Worm (Caenorhabditis elegans): Measurements from ENCODE around the gene C35A5.5.

C35A5.5 gene

DNA sequence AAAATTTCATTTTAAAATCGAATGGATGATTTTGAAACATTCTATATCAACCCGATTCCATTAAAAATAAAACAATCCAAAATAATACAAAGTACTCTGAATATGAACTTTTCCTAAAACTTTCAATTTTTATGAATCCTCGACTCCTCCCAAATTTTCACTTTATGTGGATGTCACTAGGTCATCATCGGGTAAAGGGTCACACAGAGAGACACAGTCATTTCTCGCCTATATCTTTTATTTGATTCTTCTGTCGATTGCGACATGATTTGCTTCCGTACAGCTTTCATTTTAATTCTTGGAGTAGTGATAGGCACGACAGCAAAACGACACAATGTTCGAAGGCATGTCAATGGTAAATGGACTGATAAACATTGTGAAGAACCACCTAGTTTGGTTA is 22.8 kb downstream of the C35A5.5 start, which contains the start of gene F25D1.3:
F25D1.3 (plus strand) TSS at position 225 of the 400 bp plus-strand sequence.
- TF ChIP-seq pag-3 (tag; optimal IDR thresholded peaks at IDR 0.05; ENCODE audit: borderline replicate concordance, insufficient read depth): no peak
- TF ChIP-seq rnt-1 (tag; optimal IDR thresholded peaks at IDR 0.05): no peak
- TF ChIP-seq nhr-90 (tag; optimal IDR thresholded peaks at IDR 0.05; ENCODE audit: poor library complexity): no peak
- no peak for TF ChIP-seq dpl-1 (GFP tag; optimal IDR thresholded peaks at IDR 0.05)
- peak; percentile 96 for TF ChIP-seq blmp-1 (tag; optimal IDR thresholded peaks at IDR 0.05)
- TF ChIP-seq snpc-4 (tag; optimal IDR thresholded peaks at IDR 0.05): no peak
- TF ChIP-seq F16B12.6 (tag; optimal IDR thresholded peaks at IDR 0.05): no peak

- TF ChIP-seq nhr-76 (tag; optimal IDR thresholded peaks at IDR 0.05): no peak
- TF ChIP-seq blmp-1 (tag; optimal IDR thresholded peaks at IDR 0.05): peak; percentile 93
Observed at ce11 chrV:10529600-10529999, 23.9 kb downstream of the C35A5.5 start.

DNA sequence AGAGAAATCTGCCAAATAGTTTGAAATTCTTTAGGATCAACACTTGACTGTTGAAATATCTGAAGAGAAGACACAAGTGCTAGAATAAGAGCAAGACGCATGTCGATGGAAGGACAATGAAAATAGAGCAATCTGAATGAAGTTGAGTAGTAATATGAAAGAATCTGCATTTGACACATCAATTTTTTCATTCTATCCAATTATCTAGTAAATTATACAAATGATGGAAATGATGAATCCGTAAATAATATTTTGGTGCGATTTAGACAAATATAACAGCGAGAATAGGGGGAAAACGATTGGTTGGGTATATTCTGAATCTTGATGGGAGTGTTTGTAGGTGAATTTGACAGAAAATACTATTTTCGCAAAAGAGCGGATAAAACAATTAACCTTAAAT is 27.1 kb downstream of the C35A5.5 start, which contains the start of gene txt-10:
txt-10 (minus strand) TSS at position 101 of the 400 bp plus-strand sequence.
- TF ChIP-seq C04F5.9 (tag; optimal IDR thresholded peaks at IDR 0.05): no peak
- TF ChIP-seq hpl-2 (GFP tag; optimal IDR thresholded peaks at IDR 0.05): no peak
- no peak for TF ChIP-seq ceh-88 (GFP tag; IDR thresholded peaks at IDR 0.05)
- TF ChIP-seq egl-27 (tag; optimal IDR thresholded peaks at IDR 0.05): no peak
- TF ChIP-seq lin-15B (tag; optimal IDR thresholded peaks at IDR 0.05): no peak

ce11 chrV:10535325-10535724 is 29.7 kb downstream of the C35A5.5 start:
- TF ChIP-seq fkh-8 (tag; optimal IDR thresholded peaks at IDR 0.05) (peak; percentile 50), zip-4 (GFP tag; optimal IDR thresholded peaks at IDR 0.05) (no peak), efl-1 (optimal IDR thresholded peaks at IDR 0.05) (peak in 1 of 2 experiments; percentile 27), efl-1 (GFP tag; optimal IDR thresholded peaks at IDR 0.05 in 1 of 2) (peak; percentile 13 to 93), unc-30 (tag; optimal IDR thresholded peaks at IDR 0.05) (no peak), vab-15 (tag; optimal IDR thresholded peaks at IDR 0.05) (no peak), nhr-71 (tag; optimal IDR thresholded peaks at IDR 0.05) (peak; percentile 63), nhr-20 (tag; optimal IDR thresholded peaks at IDR 0.05) (peak; percentile 53), nhr-237 (tag; optimal IDR thresholded peaks at IDR 0.05) (no peak), sptf-1 (tag; optimal IDR thresholded peaks at IDR 0.05) (no peak), ceh-8 (GFP tag; optimal IDR thresholded peaks at IDR 0.05) (no peak), grh-1 (GFP tag; IDR thresholded peaks at IDR 0.05) (no peak), blmp-1 (tag; optimal IDR thresholded peaks at IDR 0.05) (peak; percentile 44), snpc-4 (tag; optimal IDR thresholded peaks at IDR 0.05) (no peak), C16A3.4 (tag; optimal IDR thresholded peaks at IDR 0.05) (no peak), ztf-4 (tag; optimal IDR thresholded peaks at IDR 0.05) (no peak), irx-1 (tag; optimal IDR thresholded peaks at IDR 0.05) (no peak), xbp-1 (tag; optimal IDR thresholded peaks at IDR 0.05) (no peak), nhr-47 (tag; optimal IDR thresholded peaks at IDR 0.05) (no peak), rnt-1 (tag; optimal IDR thresholded peaks at IDR 0.05) (peak; percentile 16), nhr-90 (tag; optimal IDR thresholded peaks at IDR 0.05; ENCODE audit: poor library complexity) (peak; percentile 24), ceh-90 (tag; optimal IDR thresholded peaks at IDR 0.05) (no peak), dpl-1 (GFP tag; optimal IDR thresholded peaks at IDR 0.05) (peak in 2 of 3 experiments; percentile 14 to 35), egl-27 (tag; optimal IDR thresholded peaks at IDR 0.05) (no peak), zag-1 (tag; optimal IDR thresholded peaks at IDR 0.05) (no peak), lin-15B (tag; optimal IDR thresholded peaks at IDR 0.05) (no peak), ceh-82 (tag; optimal IDR thresholded peaks at IDR 0.05) (no peak), ztf-11 (tag; optimal IDR thresholded peaks at IDR 0.05) (no peak), mep-1 (tag; optimal IDR thresholded peaks at IDR 0.05) (peak; percentile 42), C34B4.2 (tag; optimal IDR thresholded peaks at IDR 0.05) (no peak), mdl-1 (tag; optimal IDR thresholded peaks at IDR 0.05) (peak in 1 of 2 experiments; percentile 31), tlp-1 (tag; optimal IDR thresholded peaks at IDR 0.05) (no peak), elt-3 (tag; optimal IDR thresholded peaks at IDR 0.05) (peak in 1 of 6 experiments; percentile 17), unc-86 (tag; optimal IDR thresholded peaks at IDR 0.05) (no peak), hlh-4 (tag; optimal IDR thresholded peaks at IDR 0.05) (no peak), ama-1 (optimal IDR thresholded peaks at IDR 0.05) (peak; percentile 58), elt-2 (tag; optimal IDR thresholded peaks at IDR 0.05) (peak; percentile 17), lin-14 (GFP tag; optimal IDR thresholded peaks at IDR 0.05) (peak; percentile 62), tbx-2 (tag; optimal IDR thresholded peaks at IDR 0.05) (no peak), snu-23 (GFP tag; optimal IDR thresholded peaks at IDR 0.05) (peak; percentile 45)

All from whole organism, L1 larva.